Worm (Caenorhabditis elegans) whole organism, L1 larva: Measurements from ENCODE around the gene cyp-13A1.

Experiments
- C04F5.9 ChIP-seq: sonication (generic microtip); optimal IDR thresholded peaks from 2 replicates; lab custom pipeline; 2016; ENCODE audit warnings: missing genetic modification characterization, missing compliant biosample characterization
- C16A3.4 ChIP-seq: fragments of 150-350 bp; optimal IDR thresholded peaks from 2 replicates; lab custom pipeline; 2014; ENCODE audit warnings: missing biosample characterization, missing genetic modification characterization
- blmp-1 ChIP-seq: fragments of 150-350 bp; optimal IDR thresholded peaks from 2 replicates; lab custom pipeline; 2014; ENCODE audit warnings: missing biosample characterization, missing genetic modification characterization
- ceh-82 ChIP-seq, 3 experiments: fragments of 150-350 bp in 1 of 3; sonication (generic microtip) in 2 of 3; optimal IDR thresholded peaks; 2 replicates each; lab custom pipeline; 2014 to 2017; ENCODE audit warnings: missing biosample characterization in 3 of 3, missing genetic modification characterization in 3 of 3
- ceh-90 ChIP-seq: sonication (generic microtip); optimal IDR thresholded peaks from 2 replicates; lab custom pipeline; 2016; ENCODE audit warnings: missing genetic modification characterization, missing compliant biosample characterization
- dpl-1 ChIP-seq, 3 experiments: fragments of 150-350 bp in 2 of 3; sonication (generic microtip) in 1 of 3; optimal IDR thresholded peaks; 2 replicates each; lab custom pipeline; 2014 to 2017; ENCODE audit warnings: missing biosample characterization in 3 of 3, missing genetic modification characterization in 3 of 3, missing genetic modification reagents in 3 of 3
- dsc-1 ChIP-seq: sonication (generic microtip); optimal IDR thresholded peaks from 2 replicates; lab custom pipeline; 2016; ENCODE audit warnings: mild to moderate bottlenecking, missing genetic modification characterization, missing compliant biosample characterization
- efl-1 ChIP-seq, 4 experiments: fragments of 150-350 bp; optimal IDR thresholded peaks in 3 of 4; peaks in 1 of 4; 1 replicate in 1 of 4; 2 replicates in 3 of 4; lab custom pipeline; 2014; ENCODE audit warnings: missing biosample characterization in 2 of 4, missing genetic modification characterization in 2 of 4, missing genetic modification reagents in 2 of 4
- egl-13 ChIP-seq: sonication (generic microtip); optimal IDR thresholded peaks from 2 replicates; lab custom pipeline; 2016; ENCODE audit warnings: missing genotype, missing genetic modification reagents, missing genetic modification characterization, missing compliant biosample characterization
- egl-27 ChIP-seq, 2 experiments: fragments of 150-350 bp in 1 of 2; sonication (generic microtip); optimal IDR thresholded peaks; 3 replicates each; lab custom pipeline; 2017 to 2018; ENCODE audit warnings: missing biosample characterization in 2 of 2, missing genetic modification characterization in 2 of 2, missing genetic modification reagents in 2 of 2
- elt-2 ChIP-seq: sonication (generic microtip); optimal IDR thresholded peaks from 2 replicates; lab custom pipeline; 2016; ENCODE audit warnings: missing genetic modification characterization, mild to moderate bottlenecking, inconsistent platforms, missing compliant biosample characterization, missing genetic modification reagents
- elt-3 ChIP-seq, 6 experiments: fragments of 150-350 bp in 1 of 6; sonication (generic microtip); optimal IDR thresholded peaks; 2 replicates each; lab custom pipeline; 2017 to 2018; ENCODE audit warnings: missing biosample characterization in 6 of 6, missing genetic modification characterization in 6 of 6, inconsistent platforms in 1 of 6
- fkh-8 ChIP-seq: sonication (generic microtip); optimal IDR thresholded peaks from 2 replicates; lab custom pipeline; 2016; ENCODE audit warnings: mild to moderate bottlenecking, missing genetic modification characterization, missing compliant biosample characterization
- fos-1 ChIP-seq: fragments of 150-350 bp; optimal IDR thresholded peaks from 2 replicates; lab custom pipeline; 2014; ENCODE audit warnings: missing biosample characterization, missing genetic modification characterization
- isw-1 ChIP-seq: fragments of 200-800 bp; sonication (Bioruptor generic); IDR thresholded peaks from 2 replicates; pipeline ENCODE4 v1.3.6; 2022; ENCODE audit warnings: missing genetic modification characterization, missing compliant biosample characterization
- lin-14 ChIP-seq: fragments of 200-800 bp; sonication (Bioruptor generic); optimal IDR thresholded peaks from 2 replicates; lab custom pipeline; 2018; ENCODE audit warnings: mild to moderate bottlenecking, missing genetic modification characterization, moderate library complexity, missing compliant biosample characterization
- lin-15B ChIP-seq: fragments of 150-350 bp; sonication (generic microtip); optimal IDR thresholded peaks from 3 replicates; lab custom pipeline; 2014; ENCODE audit warnings: missing biosample characterization, missing genetic modification characterization
- lin-35 ChIP-seq, 2 experiments: fragments of 150-350 bp; optimal IDR thresholded peaks; 2 replicates each; lab custom pipeline; 2014; ENCODE audit warnings: missing biosample characterization in 2 of 2, missing genetic modification characterization in 2 of 2, missing genetic modification reagents in 2 of 2
- lir-3 ChIP-seq: sonication (generic microtip); optimal IDR thresholded peaks from 2 replicates; lab custom pipeline; 2016; ENCODE audit warnings: mild to moderate bottlenecking, missing genetic modification characterization, moderate library complexity, missing compliant biosample characterization; ENCODE audit not compliant: poor library complexity
- lsy-2 ChIP-seq, 2 experiments: fragments of 150-350 bp; optimal IDR thresholded peaks; 2 replicates each; lab custom pipeline; 2014; ENCODE audit warnings: missing biosample characterization in 2 of 2, missing genetic modification characterization in 2 of 2
- mdl-1 ChIP-seq, 2 experiments: fragments of 150-350 bp; optimal IDR thresholded peaks; 2 replicates each; lab custom pipeline; 2014 to 2017; ENCODE audit warnings: missing biosample characterization in 2 of 2, missing genetic modification characterization in 2 of 2, inconsistent platforms in 1 of 2
- mep-1 ChIP-seq: fragments of 150-350 bp; optimal IDR thresholded peaks from 2 replicates; lab custom pipeline; 2014; ENCODE audit warnings: missing biosample characterization, missing genetic modification characterization
- nhr-19 ChIP-seq: fragments of 200-800 bp; sonication (Bioruptor generic); conservative IDR thresholded peaks from 2 replicates; pipeline ENCODE4 v1.3.6; 2022; ENCODE audit warnings: missing genetic modification characterization, missing compliant biosample characterization
- nhr-20 ChIP-seq: sonication (generic microtip); optimal IDR thresholded peaks from 2 replicates; lab custom pipeline; 2016; ENCODE audit warnings: mild to moderate bottlenecking, missing genetic modification characterization, missing compliant biosample characterization
- nhr-47 ChIP-seq: sonication (generic microtip); optimal IDR thresholded peaks from 2 replicates; lab custom pipeline; 2016; ENCODE audit warnings: mild to moderate bottlenecking, missing genetic modification characterization, moderate library complexity, missing compliant biosample characterization
- nhr-71 ChIP-seq: sonication (generic microtip); optimal IDR thresholded peaks from 2 replicates; lab custom pipeline; 2016; ENCODE audit warnings: mild to moderate bottlenecking, missing genetic modification characterization, moderate library complexity, missing compliant biosample characterization
- nhr-76 ChIP-seq: sonication (generic microtip); optimal IDR thresholded peaks from 2 replicates; lab custom pipeline; 2017; ENCODE audit warnings: missing biosample characterization, missing genetic modification characterization
- nhr-84 ChIP-seq: sonication (generic microtip); optimal IDR thresholded peaks from 2 replicates; lab custom pipeline; 2017; ENCODE audit warnings: missing biosample characterization, missing genetic modification characterization
- nhr-85 ChIP-seq: sonication (generic microtip); peaks from one replicate; lab custom pipeline; 2016; ENCODE audit warnings: missing genetic modification characterization, inconsistent platforms, missing compliant biosample characterization
- nhr-90 ChIP-seq: sonication (generic microtip); optimal IDR thresholded peaks from 2 replicates; lab custom pipeline; 2016; ENCODE audit warnings: mild to moderate bottlenecking, missing genetic modification characterization, missing compliant biosample characterization; ENCODE audit not compliant: poor library complexity
- pag-3 ChIP-seq: sonication (generic microtip); optimal IDR thresholded peaks from 2 replicates; lab custom pipeline; 2017; ENCODE audit warnings: missing genetic modification characterization, mild to moderate bottlenecking, missing compliant biosample characterization, antibody characterized with exemption, borderline replicate concordance; ENCODE audit not compliant: insufficient read depth
- rnt-1 ChIP-seq: sonication (generic microtip); optimal IDR thresholded peaks from 2 replicates; lab custom pipeline; 2016; ENCODE audit warnings: mild to moderate bottlenecking, missing genetic modification characterization, moderate library complexity, missing compliant biosample characterization
- snpc-4 ChIP-seq: fragments of 150-350 bp; optimal IDR thresholded peaks from 2 replicates; lab custom pipeline; 2014; ENCODE audit warnings: missing biosample characterization, missing genetic modification characterization
- snu-23 ChIP-seq: sonication (generic microtip); optimal IDR thresholded peaks from 2 replicates; lab custom pipeline; 2016; ENCODE audit warnings: missing genetic modification characterization, missing compliant biosample characterization
- sox-4 ChIP-seq: sonication (generic microtip); optimal IDR thresholded peaks from 2 replicates; lab custom pipeline; 2016; ENCODE audit warnings: missing genetic modification characterization, missing compliant biosample characterization
- sptf-1 ChIP-seq: fragments of 150-350 bp; optimal IDR thresholded peaks from 2 replicates; lab custom pipeline; 2014; ENCODE audit warnings: missing biosample characterization, missing genetic modification characterization
- sup-37 ChIP-seq: fragments of 200-800 bp; sonication (Bioruptor generic); optimal IDR thresholded peaks from 2 replicates; lab custom pipeline; 2018; ENCODE audit warnings: mild to moderate bottlenecking, missing genetic modification characterization, missing compliant biosample characterization
- tlp-1 ChIP-seq: fragments of 150-350 bp; optimal IDR thresholded peaks from 2 replicates; lab custom pipeline; 2014; ENCODE audit warnings: missing biosample characterization, missing genetic modification characterization
- unc-30 ChIP-seq: sonication (generic microtip); optimal IDR thresholded peaks from 2 replicates; lab custom pipeline; 2017; ENCODE audit warnings: missing biosample characterization, missing genetic modification characterization
- unc-86 ChIP-seq: sonication (generic microtip); optimal IDR thresholded peaks from 2 replicates; lab custom pipeline; 2016; ENCODE audit warnings: missing genetic modification characterization, missing compliant biosample characterization
- unc-98 ChIP-seq: fragments of 200-800 bp; sonication (Bioruptor generic); IDR thresholded peaks from 2 replicates; pipeline ENCODE4 v1.3.6; 2022; ENCODE audit warnings: missing genetic modification characterization, missing compliant biosample characterization
- xbp-1 ChIP-seq: sonication (generic microtip); optimal IDR thresholded peaks from 2 replicates; lab custom pipeline; 2016; ENCODE audit warnings: missing genetic modification characterization, missing compliant biosample characterization

cyp-13A1 gene

ce11 chrII:9755425-9755824 lies 26.4 kb downstream of the cyp-13A1 start:
- TF ChIP-seq nhr-47, result peak; percentile 11
- TF ChIP-seq snpc-4 (tag; lab: Kevin White, UChicago), result no peak
- peak; percentile 19 for TF ChIP-seq egl-13 (tag; lab: Kevin White, UChicago)
- TF ChIP-seq dsc-1 (tag; lab: Kevin White, UChicago), result peak; percentile 92
- no peak for TF ChIP-seq isw-1 (GFP tag; lab: Robert Waterston, UW)
- TF ChIP-seq nhr-71 (tag; lab: Kevin White, UChicago), result peak; percentile 35
- TF ChIP-seq lin-14, result peak; percentile 41
- peak; percentile 64 for TF ChIP-seq unc-86 (tag; lab: Kevin White, UChicago)

ce11 chrII:9753730-9754129 lies 28.1 kb downstream of the cyp-13A1 start, which contains the start of gene ZK1321.1:
TSS of gene ZK1321.1 (plus strand) at chrII:9754030.
- TF ChIP-seq efl-1 (optimal IDR thresholded peaks at IDR 0.05; lab: Kevin White, UChicago), result no peak
- peak in 1 of 2 experiments; percentile 13 for TF ChIP-seq efl-1 (GFP tag; optimal IDR thresholded peaks at IDR 0.05 in 1 of 2; lab: Kevin White, UChicago)
- no peak for TF ChIP-seq pag-3 (tag; lab: Kevin White, UChicago)
- TF ChIP-seq, all 84 proteins: peak for 1

- no peak for TF ChIP-seq lsy-2 (tag; optimal IDR thresholded peaks at IDR 0.05; lab: Kevin White, UChicago)
- peak; percentile 49 for TF ChIP-seq lin-14
- TF ChIP-seq blmp-1 (tag; lab: Kevin White, UChicago), result peak; percentile 43
- TF ChIP-seq mep-1, result no peak
- TF ChIP-seq nhr-20, result peak; percentile 52
- no peak for TF ChIP-seq unc-30 (tag; lab: Kevin White, UChicago)
- no peak for TF ChIP-seq nhr-47
- TF ChIP-seq dpl-1 (GFP tag; optimal IDR thresholded peaks at IDR 0.05; lab: Kevin White, UChicago), result no peak
- TF ChIP-seq nhr-71 (tag; lab: Kevin White, UChicago), result peak; percentile 7
- TF ChIP-seq fos-1, result no peak
- TF ChIP-seq elt-3 (tag; optimal IDR thresholded peaks at IDR 0.05; lab: Kevin White, UChicago), result peak in 2 of 6 experiments; percentile 61 to 81
Observed at ce11 chrII:9753056-9753455, 28.7 kb downstream of the cyp-13A1 start, which contains the start of gene Y53C12B.7. TSS of gene Y53C12B.7 (minus strand) at chrII:9753218.

ce11 chrII:9752278-9752677 lies 29.5 kb downstream of the cyp-13A1 start:
- no peak for TF ChIP-seq C16A3.4 (tag; lab: Kevin White, UChicago)
- no peak for TF ChIP-seq sptf-1 (tag; lab: Kevin White, UChicago)
- TF ChIP-seq elt-3 (tag; optimal IDR thresholded peaks at IDR 0.05; lab: Kevin White, UChicago), result peak in 4 of 6 experiments; percentile 32 to 86 (median 74)
- TF ChIP-seq lin-35 (GFP tag; optimal IDR thresholded peaks at IDR 0.05; lab: Kevin White, UChicago), result peak in 1 of 2 experiments; percentile 27
- peak; percentile 57 for TF ChIP-seq nhr-71 (tag; lab: Kevin White, UChicago)
- TF ChIP-seq lin-14, result peak; percentile 65
- TF ChIP-seq nhr-90, result peak; percentile 42
- peak; percentile 46 for TF ChIP-seq snu-23 (GFP tag; lab: Kevin White, UChicago)
- no peak for TF ChIP-seq tlp-1 (tag; lab: Kevin White, UChicago)
- no peak for TF ChIP-seq nhr-84
- TF ChIP-seq nhr-19 (GFP tag; lab: Robert Waterston, UW), result peak; percentile 40
- peak; percentile 89 for TF ChIP-seq nhr-85 (tag; lab: Kevin White, UChicago)
- peak; percentile 77 for TF ChIP-seq nhr-20
- no peak for TF ChIP-seq mdl-1 (tag; optimal IDR thresholded peaks at IDR 0.05; lab: Kevin White, UChicago)
- TF ChIP-seq blmp-1 (tag; lab: Kevin White, UChicago), result peak; percentile 13
- peak in 1 of 2 experiments; percentile 23 for TF ChIP-seq lsy-2 (tag; optimal IDR thresholded peaks at IDR 0.05; lab: Kevin White, UChicago)
- no peak for TF ChIP-seq isw-1 (GFP tag; lab: Robert Waterston, UW)

ce11 chrII:9746069-9746468 lies 35.7 kb downstream of the cyp-13A1 start, which contains the start of the genes Y53C12B.1 and nos-3:
TSS of gene Y53C12B.1 (minus strand) at chrII:9746078.
TSS of gene nos-3 (plus strand) at chrII:9746316.
- TF ChIP-seq nhr-20 (peak; percentile 83), nhr-76 (no peak), nhr-84 (no peak), sox-4 (tag; lab: Kevin White, UChicago) (no peak), egl-13 (tag; lab: Kevin White, UChicago) (peak; percentile 39), lsy-2 (tag; optimal IDR thresholded peaks at IDR 0.05; lab: Kevin White, UChicago) (peak; percentile 99), lir-3 (peak; percentile 63), fkh-8 (tag; lab: Kevin White, UChicago) (peak; percentile 62), sup-37 (GFP tag; lab: Kevin White, UChicago) (no peak), unc-98 (GFP tag; lab: Robert Waterston, UW) (no peak), ceh-90 (tag; lab: Kevin White, UChicago) (no peak), C04F5.9 (tag; lab: Kevin White, UChicago) (peak; percentile 18), rnt-1 (tag; lab: Kevin White, UChicago) (peak; percentile 83), xbp-1 (tag; lab: Kevin White, UChicago) (peak; percentile 80), ceh-82 (tag; optimal IDR thresholded peaks at IDR 0.05; lab: Kevin White, UChicago) (peak; percentile 54 to 84 (median 77)), elt-2 (peak; percentile 28), nhr-90 (peak; percentile 68), mdl-1 (tag; optimal IDR thresholded peaks at IDR 0.05; lab: Kevin White, UChicago) (peak in 1 of 2 experiments; percentile 68), snpc-4 (tag; lab: Kevin White, UChicago) (peak; percentile 27), egl-27 (tag; optimal IDR thresholded peaks at IDR 0.05; lab: Kevin White, UChicago) (no peak), lin-15B (tag; lab: Kevin White, UChicago) (peak; percentile 57)
